Fruit fly (Drosophila melanogaster) whole organism, embryonic: ENCODE data around the gene Npc2a.
A peak's percentile ranks its signal among the peaks of the same experiment; 100 is the strongest.

Source experiments
- Adf1 ChIP-seq: fragments of 200-800 bp; sonication (Bioruptor generic); IDR thresholded peaks from 2 replicates; pipeline ENCODE4 v1.3.6; 2022; ENCODE audit warnings: missing biosample characterization, missing genetic modification characterization
- B-H2 ChIP-seq: fragments of 200-800 bp; sonication (Bioruptor generic); optimal IDR thresholded peaks from 2 replicates; lab custom pipeline; 2018; ENCODE audit warnings: missing biosample characterization, mild to moderate bottlenecking, missing genetic modification characterization
- CG10979 ChIP-seq: fragments of 200-800 bp; sonication (Bioruptor generic); optimal IDR thresholded peaks from 2 replicates; lab custom pipeline; 2018; ENCODE audit warnings: missing biosample characterization, mild to moderate bottlenecking, missing genetic modification characterization, moderate library complexity
- CG12155 ChIP-seq: fragments of 200-800 bp; sonication (Bioruptor generic); optimal IDR thresholded peaks from 3 replicates; lab custom pipeline; 2016; ENCODE audit warnings: missing biosample characterization, missing genetic modification characterization
- CG13894 ChIP-seq: fragments of 200-800 bp; sonication (Bioruptor generic); optimal IDR thresholded peaks from 3 replicates; lab custom pipeline; 2018; ENCODE audit warnings: missing biosample characterization, mild to moderate bottlenecking, missing genetic modification characterization, moderate library complexity
- CG14860 ChIP-seq: fragments of 200-800 bp; sonication (Bioruptor generic); IDR thresholded peaks from 3 replicates; pipeline ENCODE4 v1.3.6; 2022; ENCODE audit warnings: missing biosample characterization, missing genetic modification characterization; ENCODE audit not compliant: partially characterized antibody
- CG1529 ChIP-seq: fragments of 200-800 bp; sonication (Bioruptor generic); optimal IDR thresholded peaks from 3 replicates; lab custom pipeline; 2018; ENCODE audit warnings: missing biosample characterization, missing genetic modification characterization
- CG15479 ChIP-seq: fragments of 200-800 bp; sonication (Bioruptor generic); optimal IDR thresholded peaks from 3 replicates; lab custom pipeline; 2019; ENCODE audit warnings: missing biosample characterization, mild to moderate bottlenecking, missing genetic modification characterization, moderate library complexity
- CG1603 ChIP-seq: fragments of 200-800 bp; sonication (Bioruptor generic); optimal IDR thresholded peaks from 2 replicates; lab custom pipeline; 2019; ENCODE audit warnings: missing biosample characterization, mild to moderate bottlenecking, missing genetic modification characterization, moderate library complexity
- CG16863 ChIP-seq: fragments of 200-800 bp; sonication (Bioruptor generic); optimal IDR thresholded peaks from 3 replicates; lab custom pipeline; 2016; ENCODE audit warnings: missing biosample characterization, missing genetic modification characterization
- CG17361 ChIP-seq: fragments of 200-800 bp; sonication (Bioruptor generic); IDR thresholded peaks from 3 replicates; pipeline ENCODE4 v1.3.6; 2022; ENCODE audit warnings: missing biosample characterization, missing genetic modification characterization
- CG17802 ChIP-seq: fragments of 200-800 bp; sonication (Bioruptor generic); optimal IDR thresholded peaks from 2 replicates; lab custom pipeline; 2018; ENCODE audit warnings: missing biosample characterization, mild to moderate bottlenecking, missing genetic modification characterization, moderate library complexity
- CG18011 ChIP-seq: fragments of 200-800 bp; sonication (Bioruptor generic); optimal IDR thresholded peaks from 2 replicates; lab custom pipeline; 2017; ENCODE audit warnings: missing biosample characterization, missing genetic modification characterization, mild to moderate bottlenecking, moderate library complexity, missing genotype
- CG2199 ChIP-seq: fragments of 200-800 bp; sonication (Bioruptor generic); IDR thresholded peaks from 3 replicates; pipeline ENCODE4 v1.3.6; 2022; ENCODE audit warnings: missing biosample characterization, missing genetic modification characterization
- CG2712 ChIP-seq: fragments of 200-800 bp; optimal IDR thresholded peaks from 3 replicates; lab custom pipeline; 2019; ENCODE audit warnings: missing biosample characterization, mild to moderate bottlenecking, missing genetic modification characterization, moderate library complexity
- CG31365 ChIP-seq: fragments of 200-800 bp; sonication (Bioruptor generic); optimal IDR thresholded peaks from 2 replicates; lab custom pipeline; 2018; ENCODE audit warnings: missing biosample characterization, mild to moderate bottlenecking, missing genetic modification characterization
- CG33557 ChIP-seq: fragments of 200-800 bp; sonication (Bioruptor generic); optimal IDR thresholded peaks from 2 replicates; lab custom pipeline; 2019; ENCODE audit warnings: missing biosample characterization, mild to moderate bottlenecking, missing genetic modification characterization, moderate library complexity
- CG43689 ChIP-seq: fragments of 200-800 bp; sonication (Bioruptor generic); IDR thresholded peaks from 2 replicates; pipeline ENCODE4 v1.3.6; 2022; ENCODE audit warnings: missing biosample characterization, missing genetic modification characterization
- CG4730 ChIP-seq: fragments of 200-800 bp; sonication (Bioruptor generic); IDR thresholded peaks from 2 replicates; pipeline ENCODE4 v1.3.6; 2022; ENCODE audit warnings: missing biosample characterization, missing genetic modification characterization
- CG5953 ChIP-seq: fragments of 200-800 bp; sonication (Bioruptor generic); IDR thresholded peaks from 2 replicates; pipeline ENCODE4 v1.3.6; 2022; ENCODE audit warnings: missing biosample characterization, missing genetic modification characterization
- CG7372 ChIP-seq: fragments of 200-800 bp; sonication (Bioruptor generic); IDR thresholded peaks from 2 replicates; pipeline ENCODE4 v1.3.6; 2022; ENCODE audit warnings: missing biosample characterization, missing genetic modification characterization
- CG7987 ChIP-seq: fragments of 200-800 bp; sonication (Bioruptor generic); optimal IDR thresholded peaks from 2 replicates; lab custom pipeline; 2018; ENCODE audit warnings: missing biosample characterization, mild to moderate bottlenecking, missing genetic modification characterization, moderate library complexity
- CG8359 ChIP-seq: fragments of 200-800 bp; sonication (Bioruptor generic); optimal IDR thresholded peaks from 2 replicates; lab custom pipeline; 2017; ENCODE audit warnings: missing biosample characterization, mild to moderate bottlenecking, missing genetic modification characterization, borderline replicate concordance
- CHES-1-like ChIP-seq: fragments of 200-800 bp; sonication (Bioruptor generic); optimal IDR thresholded peaks from 2 replicates; lab custom pipeline; 2016; ENCODE audit warnings: missing biosample characterization, missing genetic modification characterization
- D19B ChIP-seq: fragments of 200-800 bp; sonication (Bioruptor generic); optimal IDR thresholded peaks from 2 replicates; lab custom pipeline; 2017; ENCODE audit warnings: missing biosample characterization, mild to moderate bottlenecking, missing genetic modification characterization
- Dip2 ChIP-seq: fragments of 200-800 bp; sonication (Bioruptor generic); IDR thresholded peaks from 2 replicates; pipeline ENCODE4 v1.3.6; 2022; ENCODE audit warnings: missing biosample characterization, missing genetic modification characterization
- E2f2 ChIP-seq: fragments of 200-800 bp; sonication (Bioruptor generic); IDR thresholded peaks from 2 replicates; pipeline ENCODE4 v1.3.6; 2022; ENCODE audit warnings: missing biosample characterization, missing genetic modification characterization
- Hr51 ChIP-seq, 2 experiments: fragments of 200-800 bp; sonication (Bioruptor generic); optimal IDR thresholded peaks; 2 replicates in 1 of 2; 3 replicates in 1 of 2; lab custom pipeline; 2016 to 2018; ENCODE audit warnings: missing biosample characterization in 2 of 2, missing genetic modification characterization in 2 of 2, mild to moderate bottlenecking in 1 of 2, moderate library complexity in 1 of 2
- Mes4 ChIP-seq: fragments of 200-800 bp; sonication (Bioruptor generic); optimal IDR thresholded peaks from 2 replicates; lab custom pipeline; 2016; ENCODE audit warnings: missing biosample characterization, missing genetic modification characterization
- Optix ChIP-seq: fragments of 200-800 bp; sonication (Bioruptor generic); IDR thresholded peaks from 3 replicates; pipeline ENCODE4 v1.3.6; 2022; ENCODE audit warnings: missing biosample characterization, missing genetic modification characterization
- bigmax ChIP-seq: fragments of 200-800 bp; sonication (Bioruptor generic); optimal IDR thresholded peaks from 2 replicates; lab custom pipeline; 2018; ENCODE audit warnings: missing biosample characterization, mild to moderate bottlenecking, missing genetic modification characterization
- br ChIP-seq: fragments of >200 bp; optimal IDR thresholded peaks from 2 replicates; lab custom pipeline; 2017
- croc ChIP-seq: fragments of 200-800 bp; sonication (Bioruptor generic); conservative IDR thresholded peaks from 3 replicates; pipeline ENCODE4 v1.3.6; 2022; ENCODE audit warnings: missing biosample characterization, missing genetic modification characterization
- dm ChIP-seq: fragments of 200-800 bp; sonication (Bioruptor generic); optimal IDR thresholded peaks from 3 replicates; lab custom pipeline; 2016; ENCODE audit warnings: missing biosample characterization, missing genetic modification characterization
- gt ChIP-seq: fragments of 200-800 bp; sonication (Bioruptor generic); IDR thresholded peaks from 2 replicates; pipeline ENCODE4 v1.3.6; 2022; ENCODE audit warnings: missing biosample characterization, missing genetic modification characterization
- klu ChIP-seq: fragments of 200-800 bp; sonication (Bioruptor generic); IDR thresholded peaks from 2 replicates; pipeline ENCODE4 v1.3.6; 2022; ENCODE audit warnings: missing biosample characterization, missing genetic modification characterization
- kni ChIP-seq: fragments of 200-800 bp; sonication (Bioruptor generic); optimal IDR thresholded peaks from 3 replicates; lab custom pipeline; 2017; ENCODE audit warnings: mild to moderate bottlenecking, missing biosample characterization, missing genetic modification reagents, missing genetic modification characterization
- knrl ChIP-seq: fragments of 200-800 bp; sonication (Bioruptor generic); IDR thresholded peaks from 3 replicates; pipeline ENCODE4 v1.3.6; 2022; ENCODE audit warnings: missing biosample characterization, missing genetic modification characterization; ENCODE audit not compliant: partially characterized antibody
- nerfin-1 ChIP-seq: fragments of 200-800 bp; sonication (Bioruptor generic); optimal IDR thresholded peaks from 3 replicates; lab custom pipeline; 2019; ENCODE audit warnings: missing biosample characterization, mild to moderate bottlenecking, missing genetic modification characterization, moderate library complexity
- peb ChIP-seq: fragments of 200-800 bp; sonication (Bioruptor generic); IDR thresholded peaks from 2 replicates; pipeline ENCODE4 v1.3.6; 2022; ENCODE audit warnings: missing biosample characterization, missing genetic modification characterization
- pzg ChIP-seq: fragments of 200-800 bp; sonication (Bioruptor generic); optimal IDR thresholded peaks from 3 replicates; lab custom pipeline; 2018; ENCODE audit warnings: missing biosample characterization, mild to moderate bottlenecking, missing genetic modification characterization, moderate library complexity
- sc ChIP-seq, 3 experiments: fragments of >200 bp in 2 of 3; fragments of 200-800 bp in 1 of 3; sonication (Bioruptor generic) in 1 of 3; optimal IDR thresholded peaks; 2 replicates in 2 of 3; 3 replicates in 1 of 3; lab custom pipeline; 2017; ENCODE audit warnings: mild to moderate bottlenecking in 1 of 3, missing biosample characterization in 1 of 3, missing genetic modification characterization in 1 of 3, missing genetic modification reagents in 1 of 3
- sens ChIP-seq: fragments of 200-800 bp; sonication (Bioruptor generic); peaks from one replicate; lab custom pipeline; 2016; ENCODE audit warnings: missing biosample characterization, missing genetic modification characterization
- sens-2 ChIP-seq: fragments of 200-800 bp; sonication (Bioruptor generic); IDR thresholded peaks from 2 replicates; pipeline ENCODE4 v1.3.6; 2022; ENCODE audit warnings: missing biosample characterization, missing genetic modification characterization
- sima ChIP-seq: fragments of 200-800 bp; sonication (Bioruptor generic); optimal IDR thresholded peaks from 2 replicates; lab custom pipeline; 2016; ENCODE audit warnings: missing biosample characterization, missing genetic modification characterization
- sisA ChIP-seq: fragments of 200-800 bp; sonication (Bioruptor generic); IDR thresholded peaks from 2 replicates; pipeline ENCODE4 v1.3.6; 2022; ENCODE audit warnings: missing biosample characterization, missing genetic modification characterization
- so ChIP-seq: fragments of 200-800 bp; sonication (Bioruptor generic); IDR thresholded peaks from 3 replicates; pipeline ENCODE4 v1.3.6; 2022; ENCODE audit warnings: missing biosample characterization, missing genetic modification characterization
- tna ChIP-seq: fragments of 200-800 bp; sonication (Bioruptor generic); IDR thresholded peaks from 2 replicates; pipeline ENCODE4 v1.3.6; 2022; ENCODE audit warnings: missing biosample characterization, missing genetic modification characterization; ENCODE audit not compliant: partially characterized antibody
- wdn ChIP-seq: fragments of 200-800 bp; sonication (Bioruptor generic); IDR thresholded peaks from 2 replicates; pipeline ENCODE4 v1.3.6; 2022; ENCODE audit warnings: missing biosample characterization, missing genetic modification characterization

Gene Npc2a

DNA sequence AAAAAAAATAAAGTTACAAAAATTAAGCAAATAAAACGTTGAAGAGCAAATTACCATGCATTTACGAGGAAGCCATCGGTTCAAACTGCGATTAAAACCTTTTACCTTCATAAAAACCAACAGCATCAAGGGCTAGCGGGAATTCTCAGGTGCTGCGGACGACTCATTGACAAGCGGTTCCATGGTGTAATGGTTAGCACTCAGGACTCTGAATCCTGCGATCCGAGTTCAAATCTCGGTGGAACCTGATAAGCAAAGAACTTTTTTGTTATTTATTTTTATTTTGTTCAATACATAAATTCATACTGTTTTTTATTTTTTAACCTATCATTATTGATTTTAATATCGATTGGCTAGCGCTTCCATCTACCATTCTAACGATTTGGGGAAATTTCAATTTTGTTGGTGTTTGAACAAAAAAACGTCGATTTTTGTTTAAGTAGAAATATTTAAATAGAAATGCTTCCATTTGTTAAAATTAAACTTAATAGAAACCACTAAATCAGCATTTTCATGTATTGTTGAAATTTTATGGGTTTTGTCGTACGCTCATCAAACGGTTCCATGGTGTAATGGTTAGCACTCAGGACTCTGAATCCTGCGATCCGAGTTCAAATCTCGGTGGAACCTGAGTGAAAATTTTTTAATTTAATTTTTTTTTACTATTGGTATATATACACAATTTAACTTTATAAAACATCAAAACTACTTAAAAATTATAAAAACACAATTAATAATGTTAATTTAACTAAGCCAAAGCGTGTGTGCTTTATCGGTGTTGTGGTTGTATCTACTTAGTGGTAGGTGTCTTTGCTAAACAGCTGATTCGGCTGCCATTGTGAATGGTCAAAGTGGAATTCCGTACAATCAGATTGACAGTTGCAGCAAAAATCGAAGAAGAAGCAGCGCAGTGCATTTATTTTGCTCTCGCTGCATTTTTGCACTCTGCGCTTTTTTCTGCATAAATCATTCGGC is 21.2 kb downstream of the Npc2a start, which contains the start of gene CG4238 (continued):
- TF ChIP-seq peb (GFP tag; lab: Robert Waterston, UW) (no peak), bigmax (GFP tag; lab: Kevin White, UChicago) (no peak), CG2199 (GFP tag; lab: Robert Waterston, UW) (no peak), sens-2 (GFP tag; lab: Robert Waterston, UW) (no peak), CG1603 (tag; lab: Kevin White, UChicago) (peak; percentile 49), dm (GFP tag; lab: Kevin White, UChicago) (no peak), so (no peak), CG17802 (no peak), sens (GFP tag; lab: Kevin White, UChicago) (peak; percentile 17), CG18011 (no peak), croc (GFP tag; lab: Robert Waterston, UW) (no peak), CG7372 (GFP tag; lab: Robert Waterston, UW) (no peak), knrl (peak; percentile 62), sima (GFP tag; lab: Kevin White, UChicago) (no peak), kni (GFP tag; lab: Kevin White, UChicago) (peak; percentile 5), CG1529 (no peak), wdn (GFP tag; lab: Robert Waterston, UW) (no peak), CG5953 (GFP tag; lab: Robert Waterston, UW) (no peak), CG10979 (tag; lab: Kevin White, UChicago) (no peak), CG12155 (GFP tag; lab: Kevin White, UChicago) (peak; percentile 18), Hr51 (GFP tag; optimal IDR thresholded peaks at IDR 0.05; lab: Kevin White, UChicago) (no peak), pzg (GFP tag; lab: Kevin White, UChicago) (peak; percentile 48), CG43689 (no peak), sisA (GFP tag; lab: Robert Waterston, UW) (no peak), klu (GFP tag; lab: Robert Waterston, UW) (no peak), Mes4 (GFP tag; lab: Kevin White, UChicago) (no peak), CG14860 (GFP tag; lab: Robert Waterston, UW) (peak; percentile 59), CG15479 (GFP tag; lab: Kevin White, UChicago) (no peak), CG17361 (GFP tag; lab: Robert Waterston, UW) (no peak), CG31365 (tag; lab: Kevin White, UChicago) (no peak), CG33557 (no peak), Dip2 (GFP tag; lab: Robert Waterston, UW) (no peak), nerfin-1 (peak; percentile 57), br (lab: Kevin White, UChicago) (no peak), CHES-1-like (no peak), sc (optimal IDR thresholded peaks at IDR 0.05; lab: Kevin White, UChicago) (no peak), sc (GFP tag; optimal IDR thresholded peaks at IDR 0.05; lab: Kevin White, UChicago) (no peak), E2f2 (GFP tag; lab: Robert Waterston, UW) (peak; percentile 65; the same call in 1 of the 2 replicates), CG16863 (no peak), CG13894 (tag; lab: Kevin White, UChicago) (peak; percentile 4), CG7987 (GFP tag; lab: Kevin White, UChicago) (no peak), D19B (no peak), gt (GFP tag; lab: Robert Waterston, UW) (no peak), CG8359 (no peak), CG2712 (tag; lab: Kevin White, UChicago) (peak; percentile 100), tna (GFP tag; lab: Robert Waterston, UW) (peak; percentile 56), B-H2 (no peak), Adf1 (GFP tag; lab: Robert Waterston, UW) (no peak), CG4730 (no peak), Optix (GFP tag; lab: Robert Waterston, UW) (no peak)
